Fruit fly (Drosophila melanogaster) Kc167 (cell line): ENCODE results near the gene smog.

Source experiments
- Myc ChIP-seq: fragments of >200 bp; optimal IDR thresholded peaks from 2 replicates; lab custom pipeline; 2017; ENCODE audit warnings: missing external identifiers
- Sin3A ChIP-seq: fragments of >200 bp; optimal IDR thresholded peaks from 2 replicates; lab custom pipeline; 2018; ENCODE audit warnings: missing external identifiers
- h ChIP-seq: fragments of >200 bp; optimal IDR thresholded peaks from 3 replicates; lab custom pipeline; 2018; ENCODE audit warnings: missing external identifiers
- insv ChIP-seq: fragments of >200 bp; optimal IDR thresholded peaks from 3 replicates; lab custom pipeline; 2018; ENCODE audit warnings: missing external identifiers
- psq ChIP-seq: fragments of >200 bp; optimal IDR thresholded peaks from 2 replicates; lab custom pipeline; 2017; ENCODE audit warnings: missing external identifiers
- ttk ChIP-seq: sonication (Bioruptor generic); optimal IDR thresholded peaks from 2 replicates; lab custom pipeline; 2017; ENCODE audit warnings: missing external identifiers

The smog gene

dm6 chr2L:4821319-4821717, 31.3 kb upstream of the smog start:
- TF ChIP-seq h (lab: Kevin White, UChicago) (no peak), insv (no peak), ttk (lab: Kevin White, UChicago) (no peak), Myc (lab: Kevin White, UChicago) (no peak), psq (lab: Kevin White, UChicago) (no peak), Sin3A (lab: Kevin White, UChicago) (no peak)

dm6 chr2L:4821757-4822156, 30.9 kb upstream of the smog start, which contains the start of gene CG15628:
CG15628 (plus strand) TSS chr2L:4821774.
- TF ChIP-seq ttk (lab: Kevin White, UChicago) (no peak), psq (lab: Kevin White, UChicago) (no peak), Sin3A (lab: Kevin White, UChicago) (no peak), insv (no peak), Myc (lab: Kevin White, UChicago) (no peak), h (lab: Kevin White, UChicago) (no peak)

- TF ChIP-seq Myc (lab: Kevin White, UChicago) (no peak), insv (no peak), h (lab: Kevin White, UChicago) (no peak), Sin3A (lab: Kevin White, UChicago) (no peak), ttk (lab: Kevin White, UChicago) (no peak)
Measured at dm6 chr2L:4822258-4822657, 30.4 kb upstream of the smog start.

dm6 chr2L:4823797-4824196, 28.9 kb upstream of the smog start:
- TF ChIP-seq ttk (lab: Kevin White, UChicago) (no peak), h (lab: Kevin White, UChicago) (no peak), psq (lab: Kevin White, UChicago) (no peak), Myc (lab: Kevin White, UChicago) (no peak), Sin3A (lab: Kevin White, UChicago) (no peak), insv (no peak)

dm6 chr2L:4825695-4826094, 27.0 kb upstream of the smog start:
- TF ChIP-seq h (lab: Kevin White, UChicago), result no peak
- TF ChIP-seq Myc (lab: Kevin White, UChicago), result no peak

dm6 chr2L:4829040-4829439, 23.6 kb upstream of the smog start:
- TF ChIP-seq Sin3A (lab: Kevin White, UChicago), result no peak
- TF ChIP-seq psq (lab: Kevin White, UChicago), result no peak
- TF ChIP-seq insv, result no peak
- TF ChIP-seq Myc (lab: Kevin White, UChicago), result no peak

- no peak for TF ChIP-seq ttk (lab: Kevin White, UChicago)
- no peak for TF ChIP-seq insv
- TF ChIP-seq Sin3A (lab: Kevin White, UChicago), result no peak
- no peak for TF ChIP-seq Myc (lab: Kevin White, UChicago)
- no peak for TF ChIP-seq psq (lab: Kevin White, UChicago)
- TF ChIP-seq h (lab: Kevin White, UChicago), result no peak
Measured at dm6 chr2L:4830490-4830889, 22.2 kb upstream of the smog start, which contains the start of gene Fnta. Fnta (minus strand) TSS chr2L:4830693.

dm6 chr2L:4835091-4835689, 17.5 kb upstream of the smog start, which contains the start of gene Ir25a:
Ir25a (minus strand) TSS chr2L:4835300.
- TF ChIP-seq Sin3A (lab: Kevin White, UChicago), result no peak
- no peak for TF ChIP-seq h (lab: Kevin White, UChicago)
- no peak for TF ChIP-seq ttk (lab: Kevin White, UChicago)

- no peak for TF ChIP-seq psq (lab: Kevin White, UChicago)
- no peak for TF ChIP-seq insv
- TF ChIP-seq h (lab: Kevin White, UChicago), result no peak
- no peak for TF ChIP-seq Sin3A (lab: Kevin White, UChicago)
- no peak for TF ChIP-seq ttk (lab: Kevin White, UChicago)
- TF ChIP-seq Myc (lab: Kevin White, UChicago), result no peak
Measured at dm6 chr2L:4836193-4836592, 16.5 kb upstream of the smog start.

dm6 chr2L:4837772-4838397, 14.8 kb upstream of the smog start, which contains the start of the genes tank and CG12194:
tank (minus strand) TSS chr2L:4837999.
CG12194 (plus strand) TSS chr2L:4838347.
- TF ChIP-seq h (lab: Kevin White, UChicago), result no peak
- TF ChIP-seq ttk (lab: Kevin White, UChicago), result no peak
- no peak for TF ChIP-seq Sin3A (lab: Kevin White, UChicago)
- no peak for TF ChIP-seq psq (lab: Kevin White, UChicago)
- no peak for TF ChIP-seq Myc (lab: Kevin White, UChicago)
- no peak for TF ChIP-seq insv

- no peak for TF ChIP-seq Myc (lab: Kevin White, UChicago)
- no peak for TF ChIP-seq ttk (lab: Kevin White, UChicago)
- TF ChIP-seq insv, result no peak
Measured at dm6 chr2L:4838494-4839320, 14.0 kb upstream of the smog start.
